Worm (Caenorhabditis elegans) whole organism, L1 larva: ENCODE results near the gene Y22D7AL.4.

Experiments used
- C34B4.2 ChIP-seq: sonication (generic microtip); optimal IDR thresholded peaks from 2 replicates; lab custom pipeline; 2017; ENCODE audit warnings: mild to moderate bottlenecking, missing genetic modification characterization, missing compliant biosample characterization
- aly-2 ChIP-seq: fragments of 150-350 bp; optimal IDR thresholded peaks from 2 replicates; lab custom pipeline; 2014; ENCODE audit warnings: missing biosample characterization, missing genetic modification characterization
- efl-1 ChIP-seq, 4 experiments: fragments of 150-350 bp; optimal IDR thresholded peaks in 3 of 4; peaks in 1 of 4; 1 replicate in 1 of 4; 2 replicates in 3 of 4; lab custom pipeline; 2014; ENCODE audit warnings: missing biosample characterization in 2 of 4, missing genetic modification characterization in 2 of 4, missing genetic modification reagents in 2 of 4
- egl-13 ChIP-seq: sonication (generic microtip); optimal IDR thresholded peaks from 2 replicates; lab custom pipeline; 2016; ENCODE audit warnings: missing genotype, missing genetic modification reagents, missing genetic modification characterization, missing compliant biosample characterization
- fos-1 ChIP-seq: fragments of 150-350 bp; optimal IDR thresholded peaks from 2 replicates; lab custom pipeline; 2014; ENCODE audit warnings: missing biosample characterization, missing genetic modification characterization
- lin-39 ChIP-seq: fragments of 150-350 bp; optimal IDR thresholded peaks from 2 replicates; lab custom pipeline; 2014; ENCODE audit warnings: missing biosample characterization, missing genetic modification reagents, missing genetic modification characterization
- mdl-1 ChIP-seq, 2 experiments: fragments of 150-350 bp; optimal IDR thresholded peaks; 2 replicates each; lab custom pipeline; 2014 to 2017; ENCODE audit warnings: missing biosample characterization in 2 of 2, missing genetic modification characterization in 2 of 2, inconsistent platforms in 1 of 2
- mep-1 ChIP-seq: fragments of 150-350 bp; optimal IDR thresholded peaks from 2 replicates; lab custom pipeline; 2014; ENCODE audit warnings: missing biosample characterization, missing genetic modification characterization
- unc-130 ChIP-seq: fragments of 150-350 bp; optimal IDR thresholded peaks from 2 replicates; lab custom pipeline; 2017; ENCODE audit warnings: missing biosample characterization, missing genetic modification characterization, inconsistent platforms

DNA sequence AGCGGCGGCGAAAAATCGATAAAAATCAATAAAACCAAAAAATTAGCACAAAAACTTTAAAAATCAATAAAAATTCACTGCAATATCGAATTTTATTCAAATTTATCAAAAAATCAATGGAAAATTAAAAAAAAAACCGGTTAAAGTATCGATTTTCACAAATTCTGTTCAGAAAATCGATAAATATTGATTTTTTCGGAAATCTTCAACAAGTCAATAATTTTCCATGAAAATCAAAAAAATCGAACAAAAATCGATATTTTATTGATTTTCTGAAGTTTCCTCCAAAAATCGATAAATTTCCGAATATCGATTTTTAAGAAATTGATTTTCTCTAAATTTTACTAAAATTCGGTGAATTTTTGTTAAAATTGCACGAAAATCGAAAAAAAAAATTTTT lies 47.9 kb upstream of the Y22D7AL.4 start:
- TF ChIP-seq unc-130 (no peak), mep-1 (no peak), C34B4.2 (tag; lab: Kevin White, UChicago) (no peak), lin-39 (no peak), egl-13 (tag; lab: Kevin White, UChicago) (no peak), aly-2 (no peak), mdl-1 (tag; optimal IDR thresholded peaks at IDR 0.05; lab: Kevin White, UChicago) (no peak), efl-1 (optimal IDR thresholded peaks at IDR 0.05; lab: Kevin White, UChicago) (no peak), efl-1 (GFP tag; optimal IDR thresholded peaks at IDR 0.05 in 1 of 2; lab: Kevin White, UChicago) (peak in 1 of 2 experiments; percentile 10), fos-1 (no peak)
